Worm (Caenorhabditis elegans) whole organism, L4/young adult: ENCODE results near the gene Y62H9A.1.

Experiments
- W03F9.2 ChIP-seq: fragments of 150-350 bp; optimal IDR thresholded peaks from 2 replicates; lab custom pipeline; 2014; ENCODE audit warnings: missing biosample characterization, missing genetic modification characterization
- dao-5 ChIP-seq: sonication (generic microtip); optimal IDR thresholded peaks from 2 replicates; lab custom pipeline; 2016; ENCODE audit warnings: missing genotype, missing genetic modification characterization, moderate library complexity, missing compliant biosample characterization
- him-1 ChIP-seq: sonication (generic microtip); optimal IDR thresholded peaks from 2 replicates; lab custom pipeline; 2016; ENCODE audit warnings: missing genotype, missing genetic modification reagents, missing genetic modification characterization, missing compliant biosample characterization

DNA sequence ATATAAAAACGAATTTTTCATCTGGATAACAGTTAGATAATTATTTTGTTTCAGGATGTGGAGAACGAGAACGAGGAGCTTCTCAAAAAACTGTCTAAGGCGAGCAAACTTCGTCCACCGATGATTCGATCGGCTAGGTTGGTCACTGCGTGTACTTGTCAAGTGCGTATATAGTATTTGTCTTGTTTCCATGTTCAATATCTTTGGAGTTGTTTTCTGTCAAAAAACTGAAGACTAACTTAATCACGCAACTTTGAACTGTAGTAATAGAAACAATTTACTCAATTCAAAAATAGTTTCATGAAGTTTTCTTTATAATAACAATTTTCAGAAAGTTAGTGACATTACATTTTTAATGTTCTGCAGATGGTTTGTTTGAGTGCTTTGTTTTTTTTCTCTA, 46.7 kb upstream of the Y62H9A.1 start:
- TF ChIP-seq him-1: no peak
- TF ChIP-seq dao-5 (tag; lab: Kevin White, UChicago): no peak
- TF ChIP-seq W03F9.2 (tag; lab: Kevin White, UChicago): no peak
